Worm (Caenorhabditis elegans) whole organism, young adult: Measurements from ENCODE around the gene che-2.

Experiments used
- him-1 ChIP-seq: sonication (generic microtip); optimal IDR thresholded peaks from 2 replicates; lab custom pipeline; 2016; ENCODE audit warnings: missing genotype, missing genetic modification reagents, missing genetic modification characterization, missing compliant biosample characterization
- snpc-4 ChIP-seq, 5 experiments: fragments of 150-350 bp in 1 of 5; sonication (generic microtip) in 4 of 5; optimal IDR thresholded peaks; 2 replicates each; lab custom pipeline; 2014 to 2018; ENCODE audit warnings: missing genetic modification characterization in 5 of 5, missing biosample characterization in 3 of 5, antibody characterized with exemption in 2 of 5, mild to moderate bottlenecking in 2 of 5, missing compliant biosample characterization in 2 of 5, missing genotype in 2 of 5, moderate library complexity in 2 of 5, missing genetic modification reagents in 1 of 5

DNA sequence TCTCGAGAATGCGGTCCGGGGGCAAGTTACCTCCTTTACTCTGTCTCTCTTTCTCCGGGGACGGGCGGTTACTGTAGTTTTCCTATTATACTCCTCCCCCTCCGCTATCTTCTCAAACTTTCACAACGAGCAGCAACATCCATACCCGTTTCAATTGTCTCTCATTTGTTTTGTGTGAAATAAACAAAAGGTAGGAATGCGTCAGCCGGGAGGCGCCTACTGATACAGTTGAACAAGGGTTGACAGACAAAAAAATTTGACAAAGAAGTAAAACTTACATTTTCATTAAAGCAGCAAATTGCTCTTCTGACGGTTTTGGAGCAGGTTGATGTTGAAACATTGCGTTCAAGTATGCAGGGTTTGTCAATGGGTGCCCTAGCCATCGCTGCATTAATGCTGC, 23.8 kb downstream of the che-2 start:
- TF ChIP-seq him-1 (tag; lab: Kevin White, UChicago) (no peak), snpc-4 (GFP tag; optimal IDR thresholded peaks at IDR 0.05; lab: Kevin White, UChicago) (no peak), snpc-4 (tag; optimal IDR thresholded peaks at IDR 0.05; lab: Kevin White, UChicago) (no peak)
